Fruit fly (Drosophila melanogaster) whole organism, embryonic: ENCODE data around the gene CG13622.
A peak's percentile ranks its signal among the peaks of the same experiment; 100 is the strongest.

Source experiments
- Atf-2 ChIP-seq: fragments of 200-800 bp; sonication (Bioruptor generic); optimal IDR thresholded peaks from 2 replicates; lab custom pipeline; 2016; ENCODE audit warnings: missing biosample characterization, missing genetic modification characterization
- BEAF-32 ChIP-seq: fragments of 200-800 bp; sonication (Bioruptor generic); optimal IDR thresholded peaks from 3 replicates; lab custom pipeline; 2017; ENCODE audit warnings: missing biosample characterization, missing genetic modification characterization, mild to moderate bottlenecking, moderate library complexity, missing genetic modification reagents
- Bdp1 ChIP-seq: fragments of 200-800 bp; sonication (Bioruptor generic); optimal IDR thresholded peaks from 3 replicates; lab custom pipeline; 2016; ENCODE audit warnings: missing biosample characterization, missing genetic modification characterization
- CG10321 ChIP-seq: fragments of 200-800 bp; sonication (Bioruptor generic); IDR thresholded peaks from 2 replicates; pipeline ENCODE4 v1.3.6; 2022; ENCODE audit warnings: missing biosample characterization, missing genetic modification characterization
- CG11247 ChIP-seq: fragments of 200-800 bp; sonication (Bioruptor generic); IDR thresholded peaks from 2 replicates; pipeline ENCODE4 v1.3.6; 2022; ENCODE audit warnings: missing biosample characterization, missing genetic modification characterization
- CG12236 ChIP-seq: fragments of 200-800 bp; sonication (Bioruptor generic); optimal IDR thresholded peaks from 2 replicates; lab custom pipeline; 2016; ENCODE audit warnings: missing biosample characterization, missing genetic modification characterization
- CG12391 ChIP-seq: fragments of 200-800 bp; sonication (Bioruptor generic); optimal IDR thresholded peaks from 3 replicates; lab custom pipeline; 2018; ENCODE audit warnings: missing biosample characterization, mild to moderate bottlenecking, missing genetic modification characterization, moderate library complexity
- CG15011 ChIP-seq: fragments of 200-800 bp; sonication (Bioruptor generic); optimal IDR thresholded peaks from 3 replicates; lab custom pipeline; 2018; ENCODE audit warnings: missing biosample characterization, mild to moderate bottlenecking, missing genetic modification characterization
- CG17802 ChIP-seq: fragments of 200-800 bp; sonication (Bioruptor generic); optimal IDR thresholded peaks from 2 replicates; lab custom pipeline; 2018; ENCODE audit warnings: missing biosample characterization, mild to moderate bottlenecking, missing genetic modification characterization, moderate library complexity
- CG2889 ChIP-seq: fragments of 200-800 bp; sonication (Bioruptor generic); IDR thresholded peaks from 3 replicates; pipeline ENCODE4 v1.3.6; 2022; ENCODE audit warnings: missing biosample characterization, missing genetic modification characterization
- CG30403 ChIP-seq: fragments of 200-800 bp; sonication (Bioruptor generic); optimal IDR thresholded peaks from 3 replicates; lab custom pipeline; 2016; ENCODE audit warnings: missing biosample characterization, missing genetic modification characterization
- CG33213 ChIP-seq: fragments of 200-800 bp; sonication (Bioruptor generic); optimal IDR thresholded peaks from 3 replicates; lab custom pipeline; 2016; ENCODE audit warnings: missing biosample characterization, missing genetic modification characterization
- CG3726 ChIP-seq: fragments of 200-800 bp; sonication (Bioruptor generic); IDR thresholded peaks from 3 replicates; pipeline ENCODE4, ENCODE4 v1.3.6; 2022; ENCODE audit warnings: missing biosample characterization, missing genetic modification characterization
- CG3995 ChIP-seq: fragments of 200-800 bp; sonication (Bioruptor generic); optimal IDR thresholded peaks from 3 replicates; lab custom pipeline; 2016; ENCODE audit warnings: missing biosample characterization, missing genetic modification characterization
- CG6254 ChIP-seq: fragments of 200-800 bp; sonication (Bioruptor generic); optimal IDR thresholded peaks from 3 replicates; lab custom pipeline; 2017; ENCODE audit warnings: mild to moderate bottlenecking, missing biosample characterization, missing genetic modification reagents, missing genetic modification characterization
- CG6654 ChIP-seq: fragments of 200-800 bp; sonication (Bioruptor generic); optimal IDR thresholded peaks from 2 replicates; lab custom pipeline; 2017; ENCODE audit warnings: missing biosample characterization, mild to moderate bottlenecking, missing genetic modification characterization
- CG7271 ChIP-seq: fragments of 200-800 bp; sonication (Bioruptor generic); optimal IDR thresholded peaks from 2 replicates; lab custom pipeline; 2018; ENCODE audit warnings: missing biosample characterization, mild to moderate bottlenecking, missing genetic modification characterization, moderate library complexity
- CG7745 ChIP-seq: fragments of 200-800 bp; sonication (Bioruptor generic); optimal IDR thresholded peaks from 2 replicates; lab custom pipeline; 2018; ENCODE audit warnings: missing biosample characterization, mild to moderate bottlenecking, missing genetic modification characterization, moderate library complexity
- CG7928 ChIP-seq: fragments of 200-800 bp; sonication (Bioruptor generic); optimal IDR thresholded peaks from 2 replicates; lab custom pipeline; 2017; ENCODE audit warnings: missing biosample characterization, mild to moderate bottlenecking, missing genetic modification characterization
- CG8388 ChIP-seq: fragments of 200-800 bp; sonication (Bioruptor generic); optimal IDR thresholded peaks from 2 replicates; lab custom pipeline; 2019; ENCODE audit warnings: missing biosample characterization, mild to moderate bottlenecking, missing genetic modification characterization, moderate library complexity
- CG8924 ChIP-seq: fragments of 200-800 bp; optimal IDR thresholded peaks from 3 replicates; lab custom pipeline; 2019; ENCODE audit warnings: missing biosample characterization, mild to moderate bottlenecking, missing genetic modification characterization, moderate library complexity
- CG9817 ChIP-seq: fragments of 200-800 bp; sonication (Bioruptor generic); optimal IDR thresholded peaks from 2 replicates; lab custom pipeline; 2018; ENCODE audit warnings: missing biosample characterization, mild to moderate bottlenecking, missing genetic modification characterization, moderate library complexity
- D ChIP-seq, 2 experiments: fragments of 200-800 bp in 1 of 2; fragments of >200 bp in 1 of 2; sonication (Bioruptor generic) in 1 of 2; optimal IDR thresholded peaks; 2 replicates in 1 of 2; 3 replicates in 1 of 2; lab custom pipeline; 2017; ENCODE audit warnings: mild to moderate bottlenecking in 1 of 2, missing biosample characterization in 1 of 2, missing genetic modification characterization in 1 of 2, missing genetic modification reagents in 1 of 2
- Ets65A ChIP-seq: fragments of 200-800 bp; sonication (Bioruptor generic); peaks from one replicate; lab custom pipeline; 2016; ENCODE audit warnings: missing biosample characterization, missing genetic modification characterization
- Fer2 ChIP-seq: fragments of 200-800 bp; sonication (Bioruptor generic); optimal IDR thresholded peaks from 2 replicates; lab custom pipeline; 2018; ENCODE audit warnings: missing biosample characterization, mild to moderate bottlenecking, missing genetic modification characterization, moderate library complexity
- Fer3 ChIP-seq: fragments of 200-800 bp; sonication (Bioruptor generic); optimal IDR thresholded peaks from 2 replicates; lab custom pipeline; 2018; ENCODE audit warnings: missing biosample characterization, mild to moderate bottlenecking, missing genetic modification characterization, moderate library complexity
- MBD-R2 ChIP-seq: fragments of 200-800 bp; sonication (Bioruptor generic); IDR thresholded peaks from 2 replicates; pipeline ENCODE4 v1.3.6; 2022; ENCODE audit warnings: missing biosample characterization, missing genetic modification characterization
- NC2α ChIP-seq: fragments of 200-800 bp; sonication (Bioruptor generic); optimal IDR thresholded peaks from 2 replicates; lab custom pipeline; 2016; ENCODE audit warnings: missing biosample characterization, missing genetic modification characterization
- Oaz ChIP-seq: fragments of 200-800 bp; sonication (Bioruptor generic); IDR thresholded peaks from 2 replicates; pipeline ENCODE4 v1.3.6; 2022; ENCODE audit warnings: missing biosample characterization, missing genetic modification characterization
- PHDP ChIP-seq: fragments of 200-800 bp; sonication (Bioruptor generic); optimal IDR thresholded peaks from 3 replicates; lab custom pipeline; 2018; ENCODE audit warnings: missing biosample characterization, mild to moderate bottlenecking, missing genetic modification characterization, moderate library complexity
- Sin3A ChIP-seq: fragments of >200 bp; optimal IDR thresholded peaks from 2 replicates; lab custom pipeline; 2018
- Sry-δ ChIP-seq: fragments of 200-800 bp; sonication (Bioruptor generic); optimal IDR thresholded peaks from 2 replicates; lab custom pipeline; 2016; ENCODE audit warnings: missing biosample characterization, missing genetic modification characterization
- Taf1 ChIP-seq: fragments of 200-800 bp; sonication (Bioruptor generic); IDR thresholded peaks from 2 replicates; pipeline ENCODE4 v1.3.6; 2022; ENCODE audit warnings: missing biosample characterization, missing genetic modification characterization
- Trl ChIP-seq, 3 experiments: fragments of >200 bp in 2 of 3; fragments of 200-800 bp in 1 of 3; sonication (Bioruptor generic) in 1 of 3; optimal IDR thresholded peaks; 2 replicates in 1 of 3; 3 replicates in 2 of 3; lab custom pipeline; 2016 to 2017; ENCODE audit warnings: missing biosample characterization in 1 of 3, missing genetic modification characterization in 1 of 3
- chif ChIP-seq, 2 experiments: fragments of 200-800 bp; sonication (Bioruptor generic); optimal IDR thresholded peaks; 3 replicates each; lab custom pipeline; 2016; ENCODE audit warnings: missing biosample characterization in 2 of 2, missing genetic modification characterization in 2 of 2
- da ChIP-seq: fragments of 200-800 bp; sonication (Bioruptor generic); optimal IDR thresholded peaks from 2 replicates; lab custom pipeline; 2016; ENCODE audit warnings: missing biosample characterization, missing genetic modification characterization
- disco-r ChIP-seq: fragments of 200-800 bp; sonication (Bioruptor generic); optimal IDR thresholded peaks from 2 replicates; lab custom pipeline; 2016; ENCODE audit warnings: missing biosample characterization, missing genetic modification characterization
- dpn ChIP-seq, 2 experiments: fragments of 200-800 bp; sonication (Bioruptor generic); optimal IDR thresholded peaks; 3 replicates each; lab custom pipeline; 2016; ENCODE audit warnings: missing biosample characterization in 2 of 2, missing genetic modification characterization in 2 of 2
- en ChIP-seq: fragments of 200-800 bp; sonication (Bioruptor generic); optimal IDR thresholded peaks from 2 replicates; lab custom pipeline; 2016; ENCODE audit warnings: missing biosample characterization, missing genetic modification characterization
- fd64A ChIP-seq: fragments of 200-800 bp; sonication (Bioruptor generic); optimal IDR thresholded peaks from 3 replicates; lab custom pipeline; 2018; ENCODE audit warnings: missing biosample characterization, mild to moderate bottlenecking, missing genetic modification characterization
- fru ChIP-seq: fragments of >200 bp; optimal IDR thresholded peaks from 2 replicates; lab custom pipeline; 2017
- gem ChIP-seq: fragments of 200-800 bp; sonication (Bioruptor generic); optimal IDR thresholded peaks from 2 replicates; lab custom pipeline; 2019; ENCODE audit warnings: missing biosample characterization, mild to moderate bottlenecking, missing genetic modification characterization, moderate library complexity
- pho ChIP-seq: fragments of 200-800 bp; sonication (Bioruptor generic); optimal IDR thresholded peaks from 2 replicates; lab custom pipeline; 2016; ENCODE audit warnings: missing biosample characterization, missing genetic modification characterization
- pum ChIP-seq: fragments of 200-800 bp; sonication (Bioruptor generic); optimal IDR thresholded peaks from 2 replicates; lab custom pipeline; 2016; ENCODE audit warnings: missing biosample characterization, missing genetic modification characterization
- ranshi ChIP-seq: fragments of 200-800 bp; sonication (Bioruptor generic); IDR thresholded peaks from 2 replicates; pipeline ENCODE4 v1.3.6; 2022; ENCODE audit warnings: missing biosample characterization, missing genetic modification characterization
- scrt ChIP-seq: fragments of 200-800 bp; sonication (Bioruptor generic); optimal IDR thresholded peaks from 2 replicates; lab custom pipeline; 2018; ENCODE audit warnings: missing biosample characterization, mild to moderate bottlenecking, missing genetic modification characterization, moderate library complexity
- sqz ChIP-seq: fragments of 200-800 bp; sonication (Bioruptor generic); optimal IDR thresholded peaks from 3 replicates; lab custom pipeline; 2018; ENCODE audit warnings: missing biosample characterization, mild to moderate bottlenecking, missing genetic modification characterization
- tio ChIP-seq: fragments of 200-800 bp; sonication (Bioruptor generic); optimal IDR thresholded peaks from 2 replicates; lab custom pipeline; 2017; ENCODE audit warnings: missing biosample characterization, missing genetic modification characterization, inconsistent platforms
- toy ChIP-seq: fragments of 200-800 bp; sonication (Bioruptor generic); IDR thresholded peaks from 2 replicates; pipeline ENCODE4 v1.3.6; 2022; ENCODE audit warnings: missing biosample characterization, missing genetic modification characterization
- wor ChIP-seq: fragments of 200-800 bp; sonication (Bioruptor generic); IDR thresholded peaks from 2 replicates; pipeline ENCODE4 v1.3.6; 2022; ENCODE audit warnings: missing biosample characterization, missing genetic modification characterization

Gene CG13622

DNA sequence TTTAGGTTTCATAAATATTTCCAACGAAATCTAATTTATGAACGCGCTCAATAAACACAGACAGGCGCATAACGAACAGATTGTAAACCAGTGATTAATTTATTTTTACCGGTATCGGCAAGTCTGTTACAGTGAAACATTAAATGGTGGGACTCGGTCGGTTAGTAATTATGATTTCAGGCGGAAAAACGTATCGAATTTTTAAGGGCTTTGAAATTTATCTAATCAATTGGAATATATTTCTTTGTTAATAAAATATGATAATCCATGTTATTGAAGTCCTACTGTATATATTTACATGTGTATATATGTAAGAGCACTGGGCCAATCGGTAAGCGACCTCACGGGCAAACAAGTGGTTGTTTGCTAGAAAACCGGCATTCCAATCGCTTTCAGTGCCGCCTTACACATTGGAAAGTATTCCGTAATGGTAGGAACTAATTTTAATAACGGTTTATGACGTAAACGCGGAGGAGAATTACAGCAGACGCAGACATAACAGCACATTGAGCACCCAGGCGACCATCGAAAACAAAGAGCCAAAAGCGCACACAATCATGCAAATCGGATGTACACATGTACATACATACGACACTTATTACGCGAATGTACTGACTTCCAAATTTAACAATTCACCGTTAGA, 19.7 kb upstream of the CG13622 start (continued):
- TF ChIP-seq ranshi (peak; percentile 94), CG6654 (GFP tag; lab: Kevin White, UChicago) (peak; percentile 32), PHDP (tag; lab: Kevin White, UChicago) (peak; percentile 97), CG10321 (peak; percentile 79), CG7271 (no peak), tio (GFP tag; lab: Kevin White, UChicago) (peak; percentile 84), CG30403 (GFP tag; lab: Kevin White, UChicago) (peak; percentile 90), pho (GFP tag; lab: Kevin White, UChicago) (peak; percentile 88), BEAF-32 (peak; percentile 2), Fer3 (tag; lab: Kevin White, UChicago) (peak; percentile 91), Sin3A (lab: Kevin White, UChicago) (no peak), CG6254 (GFP tag; lab: Kevin White, UChicago) (peak; percentile 8), sqz (no peak), CG9817 (peak; percentile 94), CG8388 (GFP tag; lab: Kevin White, UChicago) (peak; percentile 70), Trl (optimal IDR thresholded peaks at IDR 0.05; lab: Kevin White, UChicago) (no peak), Trl (GFP tag; optimal IDR thresholded peaks at IDR 0.05; lab: Kevin White, UChicago) (peak; percentile 79), wor (peak; percentile 74), D (optimal IDR thresholded peaks at IDR 0.05; lab: Kevin White, UChicago) (no peak), D (GFP tag; optimal IDR thresholded peaks at IDR 0.05; lab: Kevin White, UChicago) (peak; percentile 46), chif (GFP tag; optimal IDR thresholded peaks at IDR 0.05; lab: Kevin White, UChicago) (peak; percentile 82 to 88), CG11247 (GFP tag; lab: Robert Waterston, UW) (peak; percentile 97), CG7928 (GFP tag; lab: Kevin White, UChicago) (peak; percentile 63), CG12236 (GFP tag; lab: Kevin White, UChicago) (peak; percentile 62), scrt (GFP tag; lab: Kevin White, UChicago) (no peak), da (peak; percentile 78), CG7745 (tag; lab: Kevin White, UChicago) (no peak), Ets65A (GFP tag; lab: Kevin White, UChicago) (peak; percentile 95), Sry-δ (peak; percentile 48), Bdp1 (peak; percentile 78), CG12391 (peak; percentile 93), CG8924 (tag; lab: Kevin White, UChicago) (peak; percentile 93), CG3726 (GFP tag; lab: Robert Waterston, UW) (peak; percentile 85), gem (tag; lab: Kevin White, UChicago) (peak; percentile 95), CG3995 (GFP tag; lab: Kevin White, UChicago) (peak; percentile 43), NC2α (GFP tag; lab: Kevin White, UChicago) (peak; percentile 34), en (GFP tag; lab: Kevin White, UChicago) (peak; percentile 47), fd64A (GFP tag; lab: Kevin White, UChicago) (peak; percentile 82), CG17802 (peak; percentile 29), Atf-2 (peak; percentile 73), pum (GFP tag; lab: Kevin White, UChicago) (peak; percentile 72), Fer2 (tag; lab: Kevin White, UChicago) (peak; percentile 92), dpn (GFP tag; optimal IDR thresholded peaks at IDR 0.05; lab: Kevin White, UChicago) (peak; percentile 93 to 96), Oaz (GFP tag; lab: Robert Waterston, UW) (peak; percentile 92), toy (GFP tag; lab: Robert Waterston, UW) (peak; percentile 93), fru (lab: Kevin White, UChicago) (no peak), CG33213 (no peak), disco-r (GFP tag; lab: Kevin White, UChicago) (peak; percentile 67), Taf1 (GFP tag; lab: Robert Waterston, UW) (peak; percentile 95), CG15011 (GFP tag; lab: Kevin White, UChicago) (peak; percentile 90), MBD-R2 (peak; percentile 92), CG2889 (GFP tag; lab: Robert Waterston, UW) (peak; percentile 91)
